Fruit fly (Drosophila melanogaster) whole organism, embryonic: Measurements from ENCODE around the gene CG2059.

Source experiments
- Atf6 ChIP-seq: fragments of 200-800 bp; sonication (Bioruptor generic); IDR thresholded peaks from 2 replicates; pipeline ENCODE4 v1.3.6; 2022; ENCODE audit warnings: missing biosample characterization, missing genetic modification characterization
- Blimp-1 ChIP-seq: fragments of 200-800 bp; sonication (Bioruptor generic); optimal IDR thresholded peaks from 3 replicates; lab custom pipeline; 2018; ENCODE audit warnings: missing biosample characterization, missing genetic modification characterization, mild to moderate bottlenecking, moderate library complexity, missing genetic modification reagents
- CG10147 ChIP-seq: fragments of 200-800 bp; sonication (Bioruptor generic); optimal IDR thresholded peaks from 2 replicates; lab custom pipeline; 2019; ENCODE audit warnings: missing biosample characterization, mild to moderate bottlenecking, missing genetic modification characterization, moderate library complexity
- CG10431 ChIP-seq: fragments of 200-800 bp; sonication (Bioruptor generic); optimal IDR thresholded peaks from 3 replicates; lab custom pipeline; 2018; ENCODE audit warnings: missing biosample characterization, mild to moderate bottlenecking, missing genetic modification characterization
- CG11695 ChIP-seq: fragments of 200-800 bp; sonication (Bioruptor generic); IDR thresholded peaks from 3 replicates; pipeline ENCODE4 v1.3.6; 2022; ENCODE audit warnings: missing biosample characterization, missing genetic modification characterization
- CG15011 ChIP-seq: fragments of 200-800 bp; sonication (Bioruptor generic); optimal IDR thresholded peaks from 3 replicates; lab custom pipeline; 2018; ENCODE audit warnings: missing biosample characterization, mild to moderate bottlenecking, missing genetic modification characterization
- CG15269 ChIP-seq: fragments of 200-800 bp; sonication (Bioruptor generic); optimal IDR thresholded peaks from 2 replicates; lab custom pipeline; 2018; ENCODE audit warnings: missing biosample characterization, mild to moderate bottlenecking, missing genetic modification characterization, moderate library complexity
- CG16815 ChIP-seq: fragments of 200-800 bp; sonication (Bioruptor generic); optimal IDR thresholded peaks from 3 replicates; lab custom pipeline; 2017; ENCODE audit warnings: missing biosample characterization, mild to moderate bottlenecking, missing genetic modification characterization
- CG17361 ChIP-seq: fragments of 200-800 bp; sonication (Bioruptor generic); IDR thresholded peaks from 3 replicates; pipeline ENCODE4 v1.3.6; 2022; ENCODE audit warnings: missing biosample characterization, missing genetic modification characterization
- CG17802 ChIP-seq: fragments of 200-800 bp; sonication (Bioruptor generic); optimal IDR thresholded peaks from 2 replicates; lab custom pipeline; 2018; ENCODE audit warnings: missing biosample characterization, mild to moderate bottlenecking, missing genetic modification characterization, moderate library complexity
- CG2116 ChIP-seq: fragments of 200-800 bp; sonication (Bioruptor generic); optimal IDR thresholded peaks from 3 replicates; lab custom pipeline; 2018; ENCODE audit warnings: missing biosample characterization, mild to moderate bottlenecking, missing genetic modification characterization
- CG2712 ChIP-seq: fragments of 200-800 bp; optimal IDR thresholded peaks from 3 replicates; lab custom pipeline; 2019; ENCODE audit warnings: missing biosample characterization, mild to moderate bottlenecking, missing genetic modification characterization, moderate library complexity
- CG30431 ChIP-seq: fragments of 200-800 bp; sonication (Bioruptor generic); optimal IDR thresholded peaks from 2 replicates; lab custom pipeline; 2017; ENCODE audit warnings: missing biosample characterization, missing genetic modification characterization
- CG3847 ChIP-seq: fragments of 200-800 bp; sonication (Bioruptor generic); IDR thresholded peaks from 2 replicates; pipeline ENCODE4 v1.3.6; 2022; ENCODE audit warnings: missing biosample characterization, missing genetic modification characterization
- CG4404 ChIP-seq: fragments of 200-800 bp; sonication (Bioruptor generic); IDR thresholded peaks from 2 replicates; pipeline ENCODE4 v1.3.6; 2022; ENCODE audit warnings: missing biosample characterization, missing genetic modification characterization
- CG4707 ChIP-seq: fragments of 200-800 bp; sonication (Bioruptor generic); optimal IDR thresholded peaks from 2 replicates; lab custom pipeline; 2018; ENCODE audit warnings: missing biosample characterization, mild to moderate bottlenecking, missing genetic modification characterization, moderate library complexity
- CG7357 ChIP-seq: fragments of 200-800 bp; sonication (Bioruptor generic); IDR thresholded peaks from 3 replicates; pipeline ENCODE4 v1.3.6; 2022; ENCODE audit warnings: missing biosample characterization, missing genetic modification characterization
- CG8089 ChIP-seq: fragments of 200-800 bp; sonication (Bioruptor generic); optimal IDR thresholded peaks from 3 replicates; lab custom pipeline; 2016; ENCODE audit warnings: missing biosample characterization, missing genetic modification characterization
- CG8359 ChIP-seq: fragments of 200-800 bp; sonication (Bioruptor generic); optimal IDR thresholded peaks from 2 replicates; lab custom pipeline; 2017; ENCODE audit warnings: missing biosample characterization, mild to moderate bottlenecking, missing genetic modification characterization, borderline replicate concordance
- CG9609 ChIP-seq: fragments of 200-800 bp; sonication (Bioruptor generic); optimal IDR thresholded peaks from 3 replicates; lab custom pipeline; 2016; ENCODE audit warnings: missing biosample characterization, missing genetic modification characterization
- Eip74EF ChIP-seq, 2 experiments: fragments of 200-800 bp in 1 of 2; fragments of >200 bp in 1 of 2; sonication (Bioruptor generic) in 1 of 2; optimal IDR thresholded peaks; 2 replicates each; lab custom pipeline; 2017 to 2019; ENCODE audit warnings: missing biosample characterization in 2 of 2, missing genetic modification characterization in 2 of 2, mild to moderate bottlenecking in 1 of 2, moderate library complexity in 1 of 2
- Elba2 ChIP-seq: fragments of 200-800 bp; sonication (Bioruptor generic); optimal IDR thresholded peaks from 3 replicates; lab custom pipeline; 2016; ENCODE audit warnings: missing biosample characterization, missing genetic modification characterization
- GATAe ChIP-seq: fragments of 200-800 bp; sonication (Bioruptor generic); conservative IDR thresholded peaks from 2 replicates; pipeline ENCODE4 v1.3.6; 2022; ENCODE audit warnings: missing biosample characterization, missing genetic modification characterization
- H2.0 ChIP-seq: fragments of 200-800 bp; sonication (Bioruptor generic); IDR thresholded peaks from 2 replicates; pipeline ENCODE4 v1.3.6; 2022; ENCODE audit warnings: missing biosample characterization, missing genetic modification characterization
- Hey ChIP-seq: fragments of 200-800 bp; sonication (Bioruptor generic); optimal IDR thresholded peaks from 3 replicates; lab custom pipeline; 2018; ENCODE audit warnings: missing biosample characterization, mild to moderate bottlenecking, missing genetic modification characterization
- Lhr ChIP-seq: fragments of 200-800 bp; sonication (Bioruptor generic); optimal IDR thresholded peaks from 3 replicates; lab custom pipeline; 2017; ENCODE audit warnings: mild to moderate bottlenecking, missing biosample characterization, missing genetic modification reagents, missing genetic modification characterization
- MBD-R2 ChIP-seq: fragments of 200-800 bp; sonication (Bioruptor generic); IDR thresholded peaks from 2 replicates; pipeline ENCODE4 v1.3.6; 2022; ENCODE audit warnings: missing biosample characterization, missing genetic modification characterization
- MTF-1 ChIP-seq: fragments of 200-800 bp; sonication (Bioruptor generic); optimal IDR thresholded peaks from 2 replicates; lab custom pipeline; 2018; ENCODE audit warnings: missing biosample characterization, mild to moderate bottlenecking, missing genetic modification characterization, borderline replicate concordance
- TFAM ChIP-seq: fragments of 200-800 bp; sonication (Bioruptor generic); optimal IDR thresholded peaks from 2 replicates; lab custom pipeline; 2017; ENCODE audit warnings: missing biosample characterization, missing genetic modification characterization, inconsistent platforms
- az2 ChIP-seq: fragments of 200-800 bp; sonication (Bioruptor generic); optimal IDR thresholded peaks from 3 replicates; lab custom pipeline; 2016; ENCODE audit warnings: missing biosample characterization, missing genetic modification characterization
- bsh ChIP-seq, 2 experiments: fragments of 200-800 bp; sonication (Bioruptor generic); optimal IDR thresholded peaks; 2 replicates each; lab custom pipeline; 2017 to 2018; ENCODE audit warnings: mild to moderate bottlenecking in 2 of 2, missing biosample characterization in 2 of 2, missing genetic modification characterization in 2 of 2, moderate library complexity in 1 of 2
- disco-r ChIP-seq: fragments of 200-800 bp; sonication (Bioruptor generic); optimal IDR thresholded peaks from 2 replicates; lab custom pipeline; 2016; ENCODE audit warnings: missing biosample characterization, missing genetic modification characterization
- dysf ChIP-seq: fragments of 200-800 bp; sonication (Bioruptor generic); IDR thresholded peaks from 3 replicates; pipeline ENCODE4 v1.3.6; 2022; ENCODE audit warnings: missing biosample characterization, missing genetic modification characterization
- ems ChIP-seq: fragments of 200-800 bp; sonication (Bioruptor generic); optimal IDR thresholded peaks from 3 replicates; lab custom pipeline; 2016; ENCODE audit warnings: missing biosample characterization, missing genetic modification characterization
- gem ChIP-seq: fragments of 200-800 bp; sonication (Bioruptor generic); optimal IDR thresholded peaks from 2 replicates; lab custom pipeline; 2019; ENCODE audit warnings: missing biosample characterization, mild to moderate bottlenecking, missing genetic modification characterization, moderate library complexity
- grau ChIP-seq: fragments of 200-800 bp; optimal IDR thresholded peaks from 3 replicates; lab custom pipeline; 2019; ENCODE audit warnings: missing biosample characterization, mild to moderate bottlenecking, missing genetic modification characterization, moderate library complexity
- jigr1 ChIP-seq: fragments of 200-800 bp; sonication (Bioruptor generic); IDR thresholded peaks from 3 replicates; pipeline ENCODE4 v1.3.6; 2022; ENCODE audit warnings: missing biosample characterization, missing genetic modification characterization
- jumu ChIP-seq: fragments of 200-800 bp; sonication (Bioruptor generic); optimal IDR thresholded peaks from 3 replicates; lab custom pipeline; 2016; ENCODE audit warnings: missing biosample characterization, missing genetic modification characterization
- mam ChIP-seq: fragments of 200-800 bp; sonication (Bioruptor generic); optimal IDR thresholded peaks from 3 replicates; lab custom pipeline; 2016; ENCODE audit warnings: missing biosample characterization, missing genetic modification characterization
- mirr ChIP-seq: fragments of 200-800 bp; sonication (Bioruptor generic); optimal IDR thresholded peaks from 3 replicates; lab custom pipeline; 2018; ENCODE audit warnings: missing biosample characterization, mild to moderate bottlenecking, missing genetic modification characterization
- nmo ChIP-seq: fragments of 200-800 bp; sonication (Bioruptor generic); optimal IDR thresholded peaks from 2 replicates; lab custom pipeline; 2018; ENCODE audit warnings: missing biosample characterization, mild to moderate bottlenecking, missing genetic modification characterization, moderate library complexity
- nom ChIP-seq: fragments of 200-800 bp; sonication (Bioruptor generic); optimal IDR thresholded peaks from 2 replicates; lab custom pipeline; 2017; ENCODE audit warnings: missing biosample characterization, missing genetic modification characterization, mild to moderate bottlenecking, moderate library complexity, missing genetic modification reagents
- row ChIP-seq: fragments of 200-800 bp; sonication (Bioruptor generic); IDR thresholded peaks from 3 replicates; pipeline ENCODE4 v1.3.6; 2022; ENCODE audit warnings: missing biosample characterization, missing genetic modification characterization
- tin ChIP-seq: fragments of 200-800 bp; sonication (Bioruptor generic); optimal IDR thresholded peaks from 3 replicates; lab custom pipeline; 2016; ENCODE audit warnings: missing biosample characterization, missing genetic modification characterization
- trem ChIP-seq: fragments of 200-800 bp; optimal IDR thresholded peaks from 3 replicates; lab custom pipeline; 2019; ENCODE audit warnings: missing biosample characterization, mild to moderate bottlenecking, missing genetic modification characterization, moderate library complexity
- twi ChIP-seq: fragments of 200-800 bp; optimal IDR thresholded peaks from 2 replicates; lab custom pipeline; 2019; ENCODE audit warnings: missing biosample characterization, mild to moderate bottlenecking, missing genetic modification characterization, moderate library complexity
- zen ChIP-seq: fragments of 200-800 bp; sonication (Bioruptor generic); optimal IDR thresholded peaks from 3 replicates; lab custom pipeline; 2018; ENCODE audit warnings: missing biosample characterization, mild to moderate bottlenecking, missing genetic modification characterization, moderate library complexity
- zen2 ChIP-seq: fragments of 200-800 bp; sonication (Bioruptor generic); IDR thresholded peaks from 3 replicates; pipeline ENCODE4 v1.3.6; 2022; ENCODE audit warnings: missing biosample characterization, missing genetic modification characterization; ENCODE audit not compliant: partially characterized antibody

The CG2059 gene

dm6 chrX:7323649-7324511 lies 37.7 kb downstream of the CG2059 start, which contains the start of the genes Atg5 and Dok (continued):
- no peak for TF ChIP-seq CG10431 (GFP tag; lab: Kevin White, UChicago)
- TF ChIP-seq tin = peak; percentile 12
- TF ChIP-seq CG4707 (GFP tag; lab: Kevin White, UChicago) = no peak
- TF ChIP-seq CG17361 (GFP tag; lab: Robert Waterston, UW) = peak; percentile 64
- TF ChIP-seq CG8089 (GFP tag; lab: Kevin White, UChicago) = no peak
- no peak for TF ChIP-seq CG7357 (GFP tag; lab: Robert Waterston, UW)
- TF ChIP-seq nom (GFP tag; lab: Kevin White, UChicago) = peak; percentile 17
- TF ChIP-seq CG17802 = no peak
- no peak for TF ChIP-seq jumu
- no peak for TF ChIP-seq CG16815 (GFP tag; lab: Kevin White, UChicago)
- TF ChIP-seq CG8359 (GFP tag; lab: Kevin White, UChicago) = no peak
- TF ChIP-seq nmo (GFP tag; lab: Kevin White, UChicago) = peak; percentile 59
- TF ChIP-seq CG3847 (GFP tag; lab: Robert Waterston, UW) = peak; percentile 82
- TF ChIP-seq CG9609 (GFP tag; lab: Kevin White, UChicago) = peak; percentile 33
- TF ChIP-seq mam = peak; percentile 16
- peak; percentile 23 for TF ChIP-seq grau (tag; lab: Kevin White, UChicago)
- TF ChIP-seq Blimp-1 (GFP tag; lab: Kevin White, UChicago) = no peak
- peak; percentile 63 for TF ChIP-seq MBD-R2 (GFP tag; lab: Robert Waterston, UW)
- TF ChIP-seq CG15269 (tag; lab: Kevin White, UChicago) = peak; percentile 21
- no peak for TF ChIP-seq Eip74EF (GFP tag; optimal IDR thresholded peaks at IDR 0.05; lab: Kevin White, UChicago)
- no peak for TF ChIP-seq az2 (GFP tag; lab: Kevin White, UChicago)
- TF ChIP-seq CG11695 (GFP tag; lab: Robert Waterston, UW) = no peak
- no peak for TF ChIP-seq disco-r
- no peak for TF ChIP-seq CG15011 (GFP tag; lab: Kevin White, UChicago)
- TF ChIP-seq jigr1 = no peak
- TF ChIP-seq CG4404 (GFP tag; lab: Robert Waterston, UW) = 0 out of 2 replicates have a peak, but pooled peaks have one; percentile 29
- peak; percentile 54 for TF ChIP-seq trem (tag; lab: Kevin White, UChicago)
- TF ChIP-seq CG2712 (tag; lab: Kevin White, UChicago) = peak; percentile 49
- TF ChIP-seq Hey = no peak
- TF ChIP-seq zen2 (GFP tag; lab: Robert Waterston, UW) = no peak
- peak; percentile 63 for TF ChIP-seq gem (tag; lab: Kevin White, UChicago)
- no peak for TF ChIP-seq dysf (GFP tag; lab: Robert Waterston, UW)
- peak; percentile 97 for TF ChIP-seq CG2116 (GFP tag; lab: Kevin White, UChicago)
- TF ChIP-seq zen (tag; lab: Kevin White, UChicago) = no peak
- no peak for TF ChIP-seq Atf6 (GFP tag; lab: Robert Waterston, UW)
- no peak for TF ChIP-seq CG10147 (GFP tag; lab: Kevin White, UChicago)
- TF ChIP-seq mirr (GFP tag; lab: Kevin White, UChicago) = no peak
- peak; percentile 91 for TF ChIP-seq Elba2 (GFP tag; lab: Kevin White, UChicago)
- TF ChIP-seq ems (GFP tag; lab: Kevin White, UChicago) = no peak
- 0 out of 2 replicates have a peak, but pooled peaks have one; percentile 12 for TF ChIP-seq GATAe (GFP tag; lab: Robert Waterston, UW)
- TF ChIP-seq row (GFP tag; lab: Robert Waterston, UW) = peak; percentile 77
- no peak for TF ChIP-seq CG30431 (GFP tag; lab: Kevin White, UChicago)
- no peak for TF ChIP-seq MTF-1
- TF ChIP-seq bsh (GFP tag; optimal IDR thresholded peaks at IDR 0.05; lab: Kevin White, UChicago) = no peak
- TF ChIP-seq H2.0 (GFP tag; lab: Robert Waterston, UW) = no peak
- peak; percentile 61 for TF ChIP-seq Lhr (GFP tag; lab: Kevin White, UChicago)
- TF ChIP-seq twi = no peak
- no peak for TF ChIP-seq TFAM
